Fruit fly (Drosophila melanogaster) whole organism, adult: Measurements from ENCODE around the gene B9d1.

Experiments
- CG14711 ChIP-seq: fragments of 200-800 bp; sonication (Bioruptor generic); optimal IDR thresholded peaks from 2 replicates; lab custom pipeline; 2018; ENCODE audit warnings: missing biosample characterization, mild to moderate bottlenecking, missing genetic modification characterization, moderate library complexity
- bab1 ChIP-seq: fragments of 200-800 bp; sonication (Bioruptor generic); optimal IDR thresholded peaks from 3 replicates; lab custom pipeline; 2019; ENCODE audit warnings: missing biosample characterization, mild to moderate bottlenecking, missing genetic modification characterization, moderate library complexity
- kay ChIP-seq: fragments of 200-800 bp; sonication (Bioruptor generic); peaks from one replicate; lab custom pipeline; 2016; ENCODE audit warnings: missing biosample characterization, missing genetic modification characterization, borderline replicate concordance
- ovo ChIP-seq: fragments of 200-800 bp; sonication (Bioruptor generic); optimal IDR thresholded peaks from 2 replicates; lab custom pipeline; 2016; ENCODE audit warnings: missing biosample characterization, missing genetic modification characterization

- TF ChIP-seq CG14711 (tag; lab: Kevin White, UChicago) (no peak), kay (GFP tag; lab: Kevin White, UChicago) (no peak), bab1 (no peak), ovo (GFP tag; lab: Kevin White, UChicago) (no peak)
Measured at dm6 chr3R:15480068-15480467, 1.6 kb upstream of the B9d1 start.
